Worm (Caenorhabditis elegans): ENCODE data around the gene mec-17.

Gene mec-17

ce11 chrIV:8012330-8012729, 25.3 kb upstream of the mec-17 start, which contains the start of gene Y42H9B.3:
TSS of gene Y42H9B.3 (minus strand) at chrIV:8012430.
- TF ChIP-seq aly-1 (tag; optimal IDR thresholded peaks at IDR 0.05), result no peak

- TF ChIP-seq tbx-11 (GFP tag; IDR thresholded peaks at IDR 0.05) (no peak), flt-1 (GFP tag; IDR thresholded peaks at IDR 0.05) (no peak), F13C5.2 (tag; optimal IDR thresholded peaks at IDR 0.05) (no peak), scrt-1 (GFP tag; IDR thresholded peaks at IDR 0.05) (no peak), tbx-37 (GFP tag; conservative IDR thresholded peaks at IDR 0.05) (no peak)
Observed at ce11 chrIV:8010521-8010920, 23.5 kb upstream of the mec-17 start.

- TF ChIP-seq ceh-36 (tag; optimal IDR thresholded peaks at IDR 0.05), result no peak
- peak; percentile 45 for TF ChIP-seq hmg-4 (GFP tag; optimal IDR thresholded peaks at IDR 0.05)
Observed at ce11 chrIV:8009374-8009773, 22.4 kb upstream of the mec-17 start.

ce11 chrIV:8008137-8008536, 21.2 kb upstream of the mec-17 start:
- TF ChIP-seq ceh-36 (tag; optimal IDR thresholded peaks at IDR 0.05) (no peak), hmg-4 (GFP tag; optimal IDR thresholded peaks at IDR 0.05) (peak; percentile 73), F13C5.2 (tag; optimal IDR thresholded peaks at IDR 0.05) (peak; percentile 2), scrt-1 (GFP tag; IDR thresholded peaks at IDR 0.05) (0 out of 2 replicates have a peak, but pooled peaks have one; percentile 6), tbx-11 (GFP tag; IDR thresholded peaks at IDR 0.05) (0 out of 2 replicates have a peak, but pooled peaks have one; percentile 6)

ce11 chrIV:8007549-8007948, 20.6 kb upstream of the mec-17 start:
- TF ChIP-seq pes-1 (GFP tag; IDR thresholded peaks at IDR 0.05), result no peak
- no peak for TF ChIP-seq tra-4 (tag; optimal IDR thresholded peaks at IDR 0.05)
- TF ChIP-seq aly-1 (tag; optimal IDR thresholded peaks at IDR 0.05), result no peak
- TF ChIP-seq flt-1 (GFP tag; IDR thresholded peaks at IDR 0.05), result no peak
- TF ChIP-seq tbx-37 (GFP tag; conservative IDR thresholded peaks at IDR 0.05), result no peak

- no peak for TF ChIP-seq hmg-4 (GFP tag; optimal IDR thresholded peaks at IDR 0.05)
- no peak for TF ChIP-seq hmbx-1 (tag; optimal IDR thresholded peaks at IDR 0.05)
Observed at ce11 chrIV:8006161-8006560, 19.2 kb upstream of the mec-17 start.

- TF ChIP-seq tbx-37 (GFP tag; conservative IDR thresholded peaks at IDR 0.05), result no peak
- no peak for TF ChIP-seq flt-1 (GFP tag; IDR thresholded peaks at IDR 0.05)
- TF ChIP-seq hmg-4 (GFP tag; optimal IDR thresholded peaks at IDR 0.05), result no peak
- no peak for TF ChIP-seq ceh-36 (tag; optimal IDR thresholded peaks at IDR 0.05)
Observed at ce11 chrIV:8005376-8005775, 18.4 kb upstream of the mec-17 start.

ce11 chrIV:8004019-8004418, 17.0 kb upstream of the mec-17 start, which contains the start of gene rig-4:
TSS of gene rig-4 (minus strand) at chrIV:8004119.
- TF ChIP-seq sea-1 (GFP tag; conservative IDR thresholded peaks at IDR 0.05), result no peak
- no peak for TF ChIP-seq hmbx-1 (tag; optimal IDR thresholded peaks at IDR 0.05)
- no peak for TF ChIP-seq scrt-1 (GFP tag; IDR thresholded peaks at IDR 0.05)
- no peak for TF ChIP-seq hnd-1 (tag; optimal IDR thresholded peaks at IDR 0.05)
- TF ChIP-seq ceh-13 (GFP tag; optimal IDR thresholded peaks at IDR 0.05), result no peak
- no peak for TF ChIP-seq aly-1 (tag; optimal IDR thresholded peaks at IDR 0.05)
- TF ChIP-seq B0310.2 (tag; optimal IDR thresholded peaks at IDR 0.05), result no peak
- no peak for TF ChIP-seq tbx-37 (GFP tag; conservative IDR thresholded peaks at IDR 0.05)
- no peak for TF ChIP-seq tbx-11 (GFP tag; IDR thresholded peaks at IDR 0.05)
- no peak for TF ChIP-seq hmg-4 (GFP tag; optimal IDR thresholded peaks at IDR 0.05)
- TF ChIP-seq pes-1 (GFP tag; IDR thresholded peaks at IDR 0.05), result no peak
- TF ChIP-seq ama-1 (optimal IDR thresholded peaks at IDR 0.05), result no peak
- TF ChIP-seq ets-7 (tag; optimal IDR thresholded peaks at IDR 0.05), result no peak
- no peak for TF ChIP-seq tra-4 (tag; optimal IDR thresholded peaks at IDR 0.05)

ce11 chrIV:8000763-8001162, 13.8 kb upstream of the mec-17 start:
- peak; percentile 53 for TF ChIP-seq ceh-36 (tag; optimal IDR thresholded peaks at IDR 0.05)
- TF ChIP-seq ama-1 (optimal IDR thresholded peaks at IDR 0.05), result no peak

ce11 chrIV:7994715-7995114, 7.7 kb upstream of the mec-17 start:
- TF ChIP-seq tbx-11 (GFP tag; IDR thresholded peaks at IDR 0.05) (no peak), hmbx-1 (tag; optimal IDR thresholded peaks at IDR 0.05) (no peak), flt-1 (GFP tag; IDR thresholded peaks at IDR 0.05) (no peak), pes-1 (GFP tag; IDR thresholded peaks at IDR 0.05) (no peak), F13C5.2 (tag; optimal IDR thresholded peaks at IDR 0.05) (no peak), B0310.2 (tag; optimal IDR thresholded peaks at IDR 0.05) (no peak), hnd-1 (tag; optimal IDR thresholded peaks at IDR 0.05) (no peak), ama-1 (optimal IDR thresholded peaks at IDR 0.05) (no peak), scrt-1 (GFP tag; IDR thresholded peaks at IDR 0.05) (no peak), tbx-37 (GFP tag; conservative IDR thresholded peaks at IDR 0.05) (no peak), ceh-13 (GFP tag; optimal IDR thresholded peaks at IDR 0.05) (no peak), tra-4 (tag; optimal IDR thresholded peaks at IDR 0.05) (no peak), ceh-36 (tag; optimal IDR thresholded peaks at IDR 0.05) (no peak), ets-7 (tag; optimal IDR thresholded peaks at IDR 0.05) (no peak), sea-1 (GFP tag; conservative IDR thresholded peaks at IDR 0.05) (no peak)
